Fruit fly (Drosophila melanogaster) whole organism, embryonic: ENCODE measurements around the gene CG9107.
A peak's percentile ranks its signal among the peaks of the same experiment; 100 is the strongest.

Experiments used
- ATbp ChIP-seq: fragments of 200-800 bp; sonication (Bioruptor generic); optimal IDR thresholded peaks from 2 replicates; lab custom pipeline; 2017; ENCODE audit warnings: missing biosample characterization, mild to moderate bottlenecking, missing genetic modification characterization, missing genetic modification reagents
- Ada2b ChIP-seq: fragments of 200-800 bp; sonication (Bioruptor generic); IDR thresholded peaks from 2 replicates; pipeline ENCODE4 v1.3.6; 2022; ENCODE audit warnings: missing biosample characterization, missing genetic modification characterization
- Aef1 ChIP-seq: fragments of 200-800 bp; sonication (Bioruptor generic); IDR thresholded peaks from 3 replicates; pipeline ENCODE4 v1.3.6; 2022; ENCODE audit warnings: missing biosample characterization, missing genetic modification characterization
- CG10366 ChIP-seq: fragments of 200-800 bp; sonication (Bioruptor generic); IDR thresholded peaks from 2 replicates; pipeline ENCODE4 v1.3.6; 2022; ENCODE audit warnings: missing biosample characterization, missing genetic modification characterization
- CG11696 ChIP-seq: fragments of 200-800 bp; sonication (Bioruptor generic); IDR thresholded peaks from 2 replicates; pipeline ENCODE4 v1.3.6; 2022; ENCODE audit warnings: missing biosample characterization, missing genetic modification characterization
- CG12391 ChIP-seq: fragments of 200-800 bp; sonication (Bioruptor generic); optimal IDR thresholded peaks from 3 replicates; lab custom pipeline; 2018; ENCODE audit warnings: missing biosample characterization, mild to moderate bottlenecking, missing genetic modification characterization, moderate library complexity
- CG14014 ChIP-seq: fragments of 200-800 bp; sonication (Bioruptor generic); IDR thresholded peaks from 2 replicates; pipeline ENCODE4 v1.3.6; 2022; ENCODE audit warnings: missing biosample characterization, missing genetic modification characterization
- CG1603 ChIP-seq: fragments of 200-800 bp; sonication (Bioruptor generic); optimal IDR thresholded peaks from 2 replicates; lab custom pipeline; 2019; ENCODE audit warnings: missing biosample characterization, mild to moderate bottlenecking, missing genetic modification characterization, moderate library complexity
- CG16863 ChIP-seq: fragments of 200-800 bp; sonication (Bioruptor generic); optimal IDR thresholded peaks from 3 replicates; lab custom pipeline; 2016; ENCODE audit warnings: missing biosample characterization, missing genetic modification characterization
- CG17328 ChIP-seq: fragments of 200-800 bp; sonication (Bioruptor generic); IDR thresholded peaks from 2 replicates; pipeline ENCODE4 v1.3.6; 2022; ENCODE audit warnings: missing biosample characterization, missing genetic modification characterization
- CG2202 ChIP-seq: fragments of 200-800 bp; sonication (Bioruptor generic); optimal IDR thresholded peaks from 2 replicates; lab custom pipeline; 2018; ENCODE audit warnings: missing biosample characterization, mild to moderate bottlenecking, missing genetic modification characterization
- CG2889 ChIP-seq: fragments of 200-800 bp; sonication (Bioruptor generic); IDR thresholded peaks from 3 replicates; pipeline ENCODE4 v1.3.6; 2022; ENCODE audit warnings: missing biosample characterization, missing genetic modification characterization
- CG30403 ChIP-seq: fragments of 200-800 bp; sonication (Bioruptor generic); optimal IDR thresholded peaks from 3 replicates; lab custom pipeline; 2016; ENCODE audit warnings: missing biosample characterization, missing genetic modification characterization
- CG4404 ChIP-seq: fragments of 200-800 bp; sonication (Bioruptor generic); IDR thresholded peaks from 2 replicates; pipeline ENCODE4 v1.3.6; 2022; ENCODE audit warnings: missing biosample characterization, missing genetic modification characterization
- CG4730 ChIP-seq: fragments of 200-800 bp; sonication (Bioruptor generic); IDR thresholded peaks from 2 replicates; pipeline ENCODE4 v1.3.6; 2022; ENCODE audit warnings: missing biosample characterization, missing genetic modification characterization
- CG8388 ChIP-seq: fragments of 200-800 bp; sonication (Bioruptor generic); optimal IDR thresholded peaks from 2 replicates; lab custom pipeline; 2019; ENCODE audit warnings: missing biosample characterization, mild to moderate bottlenecking, missing genetic modification characterization, moderate library complexity
- CG8944 ChIP-seq: fragments of 200-800 bp; sonication (Bioruptor generic); optimal IDR thresholded peaks from 3 replicates; lab custom pipeline; 2016; ENCODE audit warnings: missing biosample characterization, missing genetic modification characterization
- CG9215 ChIP-seq: fragments of 200-800 bp; sonication (Bioruptor generic); IDR thresholded peaks from 2 replicates; pipeline ENCODE4 v1.3.6; 2022; ENCODE audit warnings: missing biosample characterization, missing genetic modification characterization
- CG9727 ChIP-seq: fragments of 200-800 bp; sonication (Bioruptor generic); optimal IDR thresholded peaks from 3 replicates; lab custom pipeline; 2017; ENCODE audit warnings: missing biosample characterization, mild to moderate bottlenecking, missing genetic modification characterization
- Drgx ChIP-seq: fragments of 200-800 bp; sonication (Bioruptor generic); IDR thresholded peaks from 2 replicates; pipeline ENCODE4 v1.3.6; 2022; ENCODE audit warnings: missing biosample characterization, missing genetic modification characterization
- E2f2 ChIP-seq: fragments of 200-800 bp; sonication (Bioruptor generic); IDR thresholded peaks from 2 replicates; pipeline ENCODE4 v1.3.6; 2022; ENCODE audit warnings: missing biosample characterization, missing genetic modification characterization
- Ets65A ChIP-seq: fragments of 200-800 bp; sonication (Bioruptor generic); peaks from one replicate; lab custom pipeline; 2016; ENCODE audit warnings: missing biosample characterization, missing genetic modification characterization
- Kr ChIP-seq: fragments of 200-800 bp; sonication (Bioruptor generic); optimal IDR thresholded peaks from 2 replicates; lab custom pipeline; 2017; ENCODE audit warnings: missing biosample characterization, mild to moderate bottlenecking, missing genetic modification characterization
- Med ChIP-seq: fragments of 200-800 bp; sonication (Bioruptor generic); peaks from one replicate; lab custom pipeline; 2016; ENCODE audit warnings: missing biosample characterization, missing genetic modification characterization, mild to moderate bottlenecking, inconsistent platforms, moderate library complexity
- Oli ChIP-seq: fragments of 200-800 bp; sonication (Bioruptor generic); optimal IDR thresholded peaks from 2 replicates; lab custom pipeline; 2018; ENCODE audit warnings: missing biosample characterization, mild to moderate bottlenecking, missing genetic modification characterization, moderate library complexity
- Ptx1 ChIP-seq: fragments of 200-800 bp; sonication (Bioruptor generic); IDR thresholded peaks from 2 replicates; pipeline ENCODE4 v1.3.6; 2022; ENCODE audit warnings: missing biosample characterization, missing genetic modification characterization
- bsh ChIP-seq, 2 experiments: fragments of 200-800 bp; sonication (Bioruptor generic); optimal IDR thresholded peaks; 2 replicates each; lab custom pipeline; 2017 to 2018; ENCODE audit warnings: mild to moderate bottlenecking in 2 of 2, missing biosample characterization in 2 of 2, missing genetic modification characterization in 2 of 2, moderate library complexity in 1 of 2
- chif ChIP-seq, 2 experiments: fragments of 200-800 bp; sonication (Bioruptor generic); optimal IDR thresholded peaks; 3 replicates each; lab custom pipeline; 2016; ENCODE audit warnings: missing biosample characterization in 2 of 2, missing genetic modification characterization in 2 of 2
- chm ChIP-seq: fragments of 200-800 bp; sonication (Bioruptor generic); IDR thresholded peaks from 2 replicates; pipeline ENCODE4 v1.3.6; 2022; ENCODE audit warnings: missing biosample characterization, missing genetic modification characterization
- ci ChIP-seq: fragments of 200-800 bp; sonication (Bioruptor generic); IDR thresholded peaks from 3 replicates; pipeline ENCODE4 v1.3.6; 2022; ENCODE audit warnings: missing biosample characterization, missing genetic modification characterization
- dimm ChIP-seq: fragments of 200-800 bp; sonication (Bioruptor generic); IDR thresholded peaks from 2 replicates; pipeline ENCODE4 v1.3.6; 2022; ENCODE audit warnings: missing biosample characterization, missing genetic modification characterization
- esg ChIP-seq: fragments of 200-800 bp; sonication (Bioruptor generic); conservative IDR thresholded peaks from 2 replicates; pipeline ENCODE4 v1.3.6; 2022; ENCODE audit warnings: missing biosample characterization, missing genetic modification characterization
- fd96Cb ChIP-seq: fragments of 200-800 bp; sonication (Bioruptor generic); optimal IDR thresholded peaks from 2 replicates; lab custom pipeline; 2018; ENCODE audit warnings: missing biosample characterization, mild to moderate bottlenecking, missing genetic modification characterization, moderate library complexity
- hbn ChIP-seq: fragments of 200-800 bp; sonication (Bioruptor generic); IDR thresholded peaks from 2 replicates; pipeline ENCODE4 v1.3.6; 2022; ENCODE audit warnings: missing biosample characterization, missing genetic modification characterization; ENCODE audit not compliant: partially characterized antibody
- ind ChIP-seq: fragments of 200-800 bp; sonication (Bioruptor generic); optimal IDR thresholded peaks from 3 replicates; lab custom pipeline; 2016; ENCODE audit warnings: missing biosample characterization, missing genetic modification characterization
- lab ChIP-seq: fragments of 200-800 bp; sonication (Bioruptor generic); optimal IDR thresholded peaks from 3 replicates; lab custom pipeline; 2017; ENCODE audit warnings: missing biosample characterization, missing genetic modification characterization, mild to moderate bottlenecking, moderate library complexity, missing genetic modification reagents
- lilli ChIP-seq: fragments of 200-800 bp; sonication (Bioruptor generic); optimal IDR thresholded peaks from 3 replicates; lab custom pipeline; 2016; ENCODE audit warnings: missing biosample characterization, missing genetic modification characterization
- lmd ChIP-seq: fragments of 200-800 bp; sonication (Bioruptor generic); IDR thresholded peaks from 2 replicates; pipeline ENCODE4 v1.3.6; 2022; ENCODE audit warnings: missing biosample characterization, missing genetic modification characterization
- mirr ChIP-seq: fragments of 200-800 bp; sonication (Bioruptor generic); optimal IDR thresholded peaks from 3 replicates; lab custom pipeline; 2018; ENCODE audit warnings: missing biosample characterization, mild to moderate bottlenecking, missing genetic modification characterization
- org-1 ChIP-seq: fragments of 200-800 bp; sonication (Bioruptor generic); optimal IDR thresholded peaks from 2 replicates; lab custom pipeline; 2017; ENCODE audit warnings: missing biosample characterization, missing genetic modification characterization
- otp ChIP-seq: fragments of 200-800 bp; sonication (Bioruptor generic); IDR thresholded peaks from 3 replicates; pipeline ENCODE4, ENCODE4 v1.3.6; 2022; ENCODE audit warnings: missing biosample characterization, missing genetic modification characterization
- prd ChIP-seq, 3 experiments: fragments of >200 bp in 2 of 3; fragments of 200-800 bp in 1 of 3; sonication (Bioruptor generic) in 1 of 3; optimal IDR thresholded peaks in 2 of 3; IDR thresholded peaks in 1 of 3; 2 replicates in 2 of 3; 3 replicates in 1 of 3; pipeline versions ENCODE4 v1.3.6 to Lab custom; 2017 to 2022; ENCODE audit warnings: missing biosample characterization in 1 of 3, missing genetic modification characterization in 1 of 3
- row ChIP-seq: fragments of 200-800 bp; sonication (Bioruptor generic); IDR thresholded peaks from 3 replicates; pipeline ENCODE4 v1.3.6; 2022; ENCODE audit warnings: missing biosample characterization, missing genetic modification characterization
- sd ChIP-seq: fragments of 200-800 bp; sonication (Bioruptor generic); optimal IDR thresholded peaks from 3 replicates; lab custom pipeline; 2018; ENCODE audit warnings: missing biosample characterization, mild to moderate bottlenecking, missing genetic modification characterization, moderate library complexity
- sisA ChIP-seq: fragments of 200-800 bp; sonication (Bioruptor generic); IDR thresholded peaks from 2 replicates; pipeline ENCODE4 v1.3.6; 2022; ENCODE audit warnings: missing biosample characterization, missing genetic modification characterization
- tgo ChIP-seq: fragments of 200-800 bp; sonication (Bioruptor generic); IDR thresholded peaks from 3 replicates; pipeline ENCODE4 v1.3.6; 2022; ENCODE audit warnings: missing biosample characterization, missing genetic modification characterization
- trh ChIP-seq: fragments of 200-800 bp; sonication (Bioruptor generic); optimal IDR thresholded peaks from 2 replicates; lab custom pipeline; 2016; ENCODE audit warnings: missing biosample characterization, missing genetic modification characterization
- tup ChIP-seq: fragments of 200-800 bp; sonication (Bioruptor generic); optimal IDR thresholded peaks from 2 replicates; lab custom pipeline; 2016; ENCODE audit warnings: missing biosample characterization, mild to moderate bottlenecking, missing genetic modification characterization, moderate library complexity
- unpg ChIP-seq: fragments of 200-800 bp; sonication (Bioruptor generic); optimal IDR thresholded peaks from 3 replicates; lab custom pipeline; 2018; ENCODE audit warnings: missing biosample characterization, mild to moderate bottlenecking, missing genetic modification characterization, moderate library complexity
- vvl ChIP-seq: fragments of 200-800 bp; sonication (Bioruptor generic); IDR thresholded peaks from 2 replicates; pipeline ENCODE4 v1.3.6; 2022; ENCODE audit warnings: missing biosample characterization, missing genetic modification characterization

The CG9107 gene

DNA sequence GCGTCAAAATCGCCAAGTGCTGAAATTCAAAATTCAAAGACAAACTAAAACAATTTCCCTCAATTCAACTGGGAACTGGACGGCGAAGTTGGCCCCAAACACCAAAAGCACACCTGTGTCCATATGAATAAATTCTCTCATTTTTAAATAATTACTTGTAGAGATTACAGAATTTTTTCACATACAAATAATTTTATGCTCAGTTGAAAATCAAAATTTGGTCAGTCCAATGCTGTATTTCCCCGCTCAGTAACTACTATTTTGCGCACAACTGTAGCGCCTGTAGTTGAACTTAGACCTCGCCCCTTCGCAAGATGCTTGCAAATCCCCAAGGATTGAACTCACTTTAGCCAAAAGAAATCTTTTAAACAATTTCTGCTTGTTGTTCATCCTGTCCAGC, 4.4 kb upstream of the CG9107 start:
- TF ChIP-seq lmd (peak; percentile 42; the same call in 1 of the 2 replicates), CG4404 (0 out of 2 replicates have a peak, but pooled peaks have one; percentile 10), CG9727 (GFP tag; lab: Kevin White, UChicago) (no peak), CG2202 (tag; lab: Kevin White, UChicago) (no peak), sd (tag; lab: Kevin White, UChicago) (no peak), chm (0 out of 2 replicates have a peak, but pooled peaks have one; percentile 37), CG8388 (GFP tag; lab: Kevin White, UChicago) (peak; percentile 3), hbn (GFP tag; lab: Robert Waterston, UW) (no peak), org-1 (no peak), ci (GFP tag; lab: Robert Waterston, UW) (peak; percentile 73), lab (peak; percentile 17), Ptx1 (GFP tag; lab: Robert Waterston, UW) (peak; percentile 43; the same call in 1 of the 2 replicates), CG11696 (0 out of 2 replicates have a peak, but pooled peaks have one; percentile 34), esg (peak; percentile 34; the same call in 1 of the 2 replicates), tup (no peak), CG9215 (GFP tag; lab: Robert Waterston, UW) (no peak), trh (GFP tag; lab: Kevin White, UChicago) (no peak), prd (optimal IDR thresholded peaks at IDR 0.05; lab: Kevin White, UChicago) (no peak), prd (GFP tag; IDR thresholded peaks at IDR 0.05; lab: Robert Waterston, UW) (peak; percentile 33; the same call in 1 of the 3 replicates), CG12391 (tag; lab: Kevin White, UChicago) (peak; percentile 23), otp (GFP tag; lab: Robert Waterston, UW) (0 out of 3 replicates have a peak, but pooled peaks have one; percentile 7), Oli (tag; lab: Kevin White, UChicago) (peak; percentile 23), fd96Cb (peak; percentile 11), dimm (GFP tag; lab: Robert Waterston, UW) (0 out of 2 replicates have a peak, but pooled peaks have one; percentile 35), CG14014 (GFP tag; lab: Robert Waterston, UW) (0 out of 2 replicates have a peak, but pooled peaks have one; percentile 44), CG4730 (0 out of 2 replicates have a peak, but pooled peaks have one; percentile 15), CG8944 (GFP tag; lab: Kevin White, UChicago) (peak; percentile 9), vvl (GFP tag; lab: Robert Waterston, UW) (peak; percentile 64; the same call in 1 of the 2 replicates), CG16863 (GFP tag; lab: Kevin White, UChicago) (no peak), Kr (GFP tag; lab: Kevin White, UChicago) (no peak), ATbp (GFP tag; lab: Kevin White, UChicago) (peak; percentile 33), lilli (GFP tag; lab: Kevin White, UChicago) (no peak), row (GFP tag; lab: Robert Waterston, UW) (peak; percentile 61), Drgx (GFP tag; lab: Robert Waterston, UW) (0 out of 2 replicates have a peak, but pooled peaks have one; percentile 9), CG1603 (peak; percentile 38), CG30403 (peak; percentile 5), Med (GFP tag; lab: Kevin White, UChicago) (peak; percentile 70), Ets65A (GFP tag; lab: Kevin White, UChicago) (peak; percentile 83), mirr (GFP tag; lab: Kevin White, UChicago) (no peak), bsh (GFP tag; optimal IDR thresholded peaks at IDR 0.05; lab: Kevin White, UChicago) (peak in 1 of 2 experiments; percentile 36), tgo (GFP tag; lab: Robert Waterston, UW) (peak; percentile 23; the same call in 1 of the 3 replicates), CG17328 (peak; percentile 68), unpg (GFP tag; lab: Kevin White, UChicago) (peak; percentile 10), CG2889 (GFP tag; lab: Robert Waterston, UW) (0 out of 3 replicates have a peak, but pooled peaks have one; percentile 13), ind (peak; percentile 6), Aef1 (GFP tag; lab: Robert Waterston, UW) (peak; percentile 32; the same call in 2 of the 3 replicates), chif (GFP tag; optimal IDR thresholded peaks at IDR 0.05; lab: Kevin White, UChicago) (peak in 1 of 2 experiments; percentile 4), sisA (peak; percentile 49), E2f2 (GFP tag; lab: Robert Waterston, UW) (0 out of 2 replicates have a peak, but pooled peaks have one; percentile 11), Ada2b (peak; percentile 34), CG10366 (GFP tag; lab: Robert Waterston, UW) (peak; percentile 32; the same call in 1 of the 2 replicates)
